Worm (Caenorhabditis elegans): ENCODE measurements around the gene ctns-1.

ctns-1 gene

DNA sequence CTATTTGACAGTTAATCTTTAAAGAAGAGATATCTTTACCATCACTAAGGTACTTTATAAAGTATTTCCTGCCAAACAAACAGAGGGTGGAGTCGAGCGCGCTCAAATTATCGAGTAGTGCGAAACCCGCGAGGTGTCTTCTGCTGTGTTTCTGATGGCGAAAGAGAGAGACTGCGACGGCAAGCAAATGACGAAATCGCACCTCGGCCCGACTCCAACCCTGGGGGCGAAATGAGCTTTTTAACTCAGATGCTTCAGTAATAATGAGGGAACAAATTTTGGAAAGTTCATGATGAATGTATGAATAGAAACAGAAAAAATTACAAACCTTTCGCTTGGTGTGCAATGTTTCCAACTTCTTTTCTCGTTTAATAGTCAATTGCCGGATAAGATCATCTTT is 45.2 kb downstream of the ctns-1 start (continued):
- no peak for TF ChIP-seq unc-130 (GFP tag; optimal IDR thresholded peaks at IDR 0.05)
- TF ChIP-seq lir-3 (tag; optimal IDR thresholded peaks at IDR 0.05) = no peak
- TF ChIP-seq ctbp-1 (GFP tag; IDR thresholded peaks at IDR 0.05) = no peak
- no peak for TF ChIP-seq hif-1 (tag; optimal IDR thresholded peaks at IDR 0.05)
- no peak for TF ChIP-seq lin-39 (tag; optimal IDR thresholded peaks at IDR 0.05)
- TF ChIP-seq set-16 (GFP tag; IDR thresholded peaks at IDR 0.05) = no peak; the same call in 1 of the 2 replicates
- TF ChIP-seq ceh-44 (GFP tag; IDR thresholded peaks at IDR 0.05) = no peak
- TF ChIP-seq mes-2 (tag; optimal IDR thresholded peaks at IDR 0.05; ENCODE audit: poor library complexity, severe bottlenecking) = peak; percentile 77
- no peak for TF ChIP-seq jun-1 (tag; optimal IDR thresholded peaks at IDR 0.05)
- TF ChIP-seq daf-12 (tag; optimal IDR thresholded peaks at IDR 0.05) = no peak
- no peak for TF ChIP-seq spr-1 (tag; optimal IDR thresholded peaks at IDR 0.05)
- peak; percentile 0 for TF ChIP-seq nhr-28 (tag; optimal IDR thresholded peaks at IDR 0.05)
- no peak for TF ChIP-seq tra-1 (GFP tag; IDR thresholded peaks at IDR 0.05)
- no peak for TF ChIP-seq dmd-9 (GFP tag; IDR thresholded peaks at IDR 0.05)
- TF ChIP-seq attf-4 (tag; optimal IDR thresholded peaks at IDR 0.05) = no peak
- no peak for TF ChIP-seq zfp-3 (GFP tag; conservative IDR thresholded peaks at IDR 0.05)
- TF ChIP-seq zfp-2 (tag; optimal IDR thresholded peaks at IDR 0.05) = no peak
- no peak for TF ChIP-seq gei-8 (GFP tag; optimal IDR thresholded peaks at IDR 0.05)
- no peak for TF ChIP-seq sdz-12 (GFP tag; optimal IDR thresholded peaks at IDR 0.05)
- no peak for TF ChIP-seq D1046.2 (GFP tag; IDR thresholded peaks at IDR 0.05)
- no peak for TF ChIP-seq fos-1 (tag; optimal IDR thresholded peaks at IDR 0.05)
- peak; percentile 40; the same call in 1 of the 2 replicates for TF ChIP-seq Y48G9A.11 (GFP tag; IDR thresholded peaks at IDR 0.05)
- TF ChIP-seq hmg-1.1 (GFP tag; IDR thresholded peaks at IDR 0.05) = 0 out of 2 replicates have a peak, but pooled peaks have one; percentile 53
- TF ChIP-seq dve-1 (tag; optimal IDR thresholded peaks at IDR 0.05; ENCODE audit: insufficient read depth) = peak; percentile 67
- peak; percentile 62 for TF ChIP-seq duxl-1 (tag; optimal IDR thresholded peaks at IDR 0.05; ENCODE audit: poor library complexity)
- no peak for TF ChIP-seq tag-97 (GFP tag; IDR thresholded peaks at IDR 0.05)
- TF ChIP-seq ceh-82 (tag; optimal IDR thresholded peaks at IDR 0.05) = no peak
- TF ChIP-seq nhr-102 (tag; optimal IDR thresholded peaks at IDR 0.05) = peak; percentile 47
- TF ChIP-seq ceh-62 (tag; optimal IDR thresholded peaks at IDR 0.05) = no peak
- no peak for TF ChIP-seq zip-2 (tag; optimal IDR thresholded peaks at IDR 0.05)
- TF ChIP-seq mxl-3 (GFP tag; optimal IDR thresholded peaks at IDR 0.05) = no peak
- no peak for TF ChIP-seq nhr-111 (GFP tag; optimal IDR thresholded peaks at IDR 0.05)
- peak; percentile 39 for TF ChIP-seq pqm-1 (tag; optimal IDR thresholded peaks at IDR 0.05)
- peak; percentile 86 for TF ChIP-seq snpc-4 (tag; optimal IDR thresholded peaks at IDR 0.05)
- no peak for TF ChIP-seq egl-43 (GFP tag; IDR thresholded peaks at IDR 0.05)
- no peak; the same call in 1 of the 2 replicates for TF ChIP-seq nhr-42 (GFP tag; IDR thresholded peaks at IDR 0.05)
- TF ChIP-seq skn-1 (tag; optimal IDR thresholded peaks at IDR 0.05) = no peak
- TF ChIP-seq mep-1 (tag; optimal IDR thresholded peaks at IDR 0.05) = peak; percentile 75
- no peak for TF ChIP-seq vab-7 (GFP tag; IDR thresholded peaks at IDR 0.05)
- peak; percentile 56 for TF ChIP-seq hlh-11 (tag; optimal IDR thresholded peaks at IDR 0.05)
- no peak; the same call in 1 of the 2 replicates for TF ChIP-seq php-3 (GFP tag; IDR thresholded peaks at IDR 0.05)
- TF ChIP-seq rbr-2 (tag; optimal IDR thresholded peaks at IDR 0.05) = peak; percentile 23
- no peak for TF ChIP-seq mdt-29 (GFP tag; IDR thresholded peaks at IDR 0.05)
- no peak for TF ChIP-seq egl-27 (tag; optimal IDR thresholded peaks at IDR 0.05)
- peak; percentile 45 for TF ChIP-seq lin-13 (GFP tag; optimal IDR thresholded peaks at IDR 0.05)
- no peak for TF ChIP-seq lin-29 (GFP tag; IDR thresholded peaks at IDR 0.05)
- TF ChIP-seq nhr-237 (tag; optimal IDR thresholded peaks at IDR 0.05) = no peak
- TF ChIP-seq T26A8.4 (GFP tag; IDR thresholded peaks at IDR 0.05) = peak; percentile 62
- TF ChIP-seq R02D3.7 (tag; optimal IDR thresholded peaks at IDR 0.05) = no peak
- TF ChIP-seq nhr-11 (tag; optimal IDR thresholded peaks at IDR 0.05) = peak; percentile 37
- TF ChIP-seq nhr-41 (GFP tag; IDR thresholded peaks at IDR 0.05) = no peak
- peak; percentile 93 for TF ChIP-seq ama-1 (optimal IDR thresholded peaks at IDR 0.05)
- no peak for TF ChIP-seq Y75B8A.6 (GFP tag; IDR thresholded peaks at IDR 0.05)
